Fruit fly (Drosophila melanogaster) whole organism, embryonic: Measurements from ENCODE around the gene zuc.

ENCODE experiments used
- CG10431 ChIP-seq: fragments of 200-800 bp; sonication (Bioruptor generic); optimal IDR thresholded peaks from 3 replicates; lab custom pipeline; 2018; ENCODE audit warnings: missing biosample characterization, mild to moderate bottlenecking, missing genetic modification characterization
- CG10462 ChIP-seq: fragments of 200-800 bp; sonication (Bioruptor generic); optimal IDR thresholded peaks from 2 replicates; lab custom pipeline; 2016; ENCODE audit warnings: missing biosample characterization, missing genetic modification characterization
- CG13123 ChIP-seq: fragments of 200-800 bp; sonication (Bioruptor generic); optimal IDR thresholded peaks from 2 replicates; lab custom pipeline; 2016; ENCODE audit warnings: missing biosample characterization, missing genetic modification characterization
- CG14667 ChIP-seq: fragments of 200-800 bp; sonication (Bioruptor generic); IDR thresholded peaks from 2 replicates; pipeline ENCODE4 v1.3.6; 2022; ENCODE audit warnings: missing biosample characterization, missing genetic modification characterization
- CG1529 ChIP-seq: fragments of 200-800 bp; sonication (Bioruptor generic); optimal IDR thresholded peaks from 3 replicates; lab custom pipeline; 2018; ENCODE audit warnings: missing biosample characterization, missing genetic modification characterization
- CG17328 ChIP-seq: fragments of 200-800 bp; sonication (Bioruptor generic); IDR thresholded peaks from 2 replicates; pipeline ENCODE4 v1.3.6; 2022; ENCODE audit warnings: missing biosample characterization, missing genetic modification characterization
- CG3726 ChIP-seq: fragments of 200-800 bp; sonication (Bioruptor generic); IDR thresholded peaks from 3 replicates; pipeline ENCODE4, ENCODE4 v1.3.6; 2022; ENCODE audit warnings: missing biosample characterization, missing genetic modification characterization
- CG4854 ChIP-seq: fragments of 200-800 bp; sonication (Bioruptor generic); optimal IDR thresholded peaks from 2 replicates; lab custom pipeline; 2016; ENCODE audit warnings: missing biosample characterization, missing genetic modification characterization, inconsistent platforms
- CG6272 ChIP-seq: fragments of 200-800 bp; sonication (Bioruptor generic); IDR thresholded peaks from 2 replicates; pipeline ENCODE4 v1.3.6; 2022; ENCODE audit warnings: missing biosample characterization, missing genetic modification characterization
- CG7357 ChIP-seq: fragments of 200-800 bp; sonication (Bioruptor generic); IDR thresholded peaks from 3 replicates; pipeline ENCODE4 v1.3.6; 2022; ENCODE audit warnings: missing biosample characterization, missing genetic modification characterization
- CG8290 ChIP-seq, 3 experiments: fragments of 200-800 bp; sonication (Bioruptor generic); optimal IDR thresholded peaks; 2 replicates each; lab custom pipeline; 2016 to 2019; ENCODE audit warnings: missing biosample characterization in 3 of 3, missing genetic modification characterization in 3 of 3, mild to moderate bottlenecking in 2 of 3, moderate library complexity in 1 of 3
- CG8359 ChIP-seq: fragments of 200-800 bp; sonication (Bioruptor generic); optimal IDR thresholded peaks from 2 replicates; lab custom pipeline; 2017; ENCODE audit warnings: missing biosample characterization, mild to moderate bottlenecking, missing genetic modification characterization, borderline replicate concordance
- D ChIP-seq, 2 experiments: fragments of 200-800 bp in 1 of 2; fragments of >200 bp in 1 of 2; sonication (Bioruptor generic) in 1 of 2; optimal IDR thresholded peaks; 2 replicates in 1 of 2; 3 replicates in 1 of 2; lab custom pipeline; 2017; ENCODE audit warnings: mild to moderate bottlenecking in 1 of 2, missing biosample characterization in 1 of 2, missing genetic modification characterization in 1 of 2, missing genetic modification reagents in 1 of 2
- E2f2 ChIP-seq: fragments of 200-800 bp; sonication (Bioruptor generic); IDR thresholded peaks from 2 replicates; pipeline ENCODE4 v1.3.6; 2022; ENCODE audit warnings: missing biosample characterization, missing genetic modification characterization
- Ets65A ChIP-seq: fragments of 200-800 bp; sonication (Bioruptor generic); peaks from one replicate; lab custom pipeline; 2016; ENCODE audit warnings: missing biosample characterization, missing genetic modification characterization
- Hr51 ChIP-seq, 2 experiments: fragments of 200-800 bp; sonication (Bioruptor generic); optimal IDR thresholded peaks; 2 replicates in 1 of 2; 3 replicates in 1 of 2; lab custom pipeline; 2016 to 2018; ENCODE audit warnings: missing biosample characterization in 2 of 2, missing genetic modification characterization in 2 of 2, mild to moderate bottlenecking in 1 of 2, moderate library complexity in 1 of 2
- Kr ChIP-seq: fragments of 200-800 bp; sonication (Bioruptor generic); optimal IDR thresholded peaks from 2 replicates; lab custom pipeline; 2017; ENCODE audit warnings: missing biosample characterization, mild to moderate bottlenecking, missing genetic modification characterization
- Mes4 ChIP-seq: fragments of 200-800 bp; sonication (Bioruptor generic); optimal IDR thresholded peaks from 2 replicates; lab custom pipeline; 2016; ENCODE audit warnings: missing biosample characterization, missing genetic modification characterization
- NC2β ChIP-seq: fragments of 200-800 bp; sonication (Bioruptor generic); optimal IDR thresholded peaks from 2 replicates; lab custom pipeline; 2016; ENCODE audit warnings: missing biosample characterization, missing genetic modification characterization
- NFAT ChIP-seq: fragments of 200-800 bp; sonication (Bioruptor generic); IDR thresholded peaks from 2 replicates; pipeline ENCODE4 v1.3.6; 2022; ENCODE audit warnings: missing biosample characterization, missing genetic modification characterization
- Nf-YA ChIP-seq: fragments of 200-800 bp; sonication (Bioruptor generic); IDR thresholded peaks from 2 replicates; pipeline ENCODE4 v1.3.6; 2022; ENCODE audit warnings: missing biosample characterization, missing genetic modification characterization
- Oaz ChIP-seq: fragments of 200-800 bp; sonication (Bioruptor generic); IDR thresholded peaks from 2 replicates; pipeline ENCODE4 v1.3.6; 2022; ENCODE audit warnings: missing biosample characterization, missing genetic modification characterization
- Trl ChIP-seq, 3 experiments: fragments of >200 bp in 2 of 3; fragments of 200-800 bp in 1 of 3; sonication (Bioruptor generic) in 1 of 3; optimal IDR thresholded peaks; 2 replicates in 1 of 3; 3 replicates in 2 of 3; lab custom pipeline; 2016 to 2017; ENCODE audit warnings: missing biosample characterization in 1 of 3, missing genetic modification characterization in 1 of 3
- Vsx1 ChIP-seq: fragments of 200-800 bp; sonication (Bioruptor generic); optimal IDR thresholded peaks from 2 replicates; lab custom pipeline; 2017; ENCODE audit warnings: missing biosample characterization, mild to moderate bottlenecking, missing genetic modification characterization, missing genetic modification reagents
- Xrp1 ChIP-seq: fragments of 200-800 bp; sonication (Bioruptor generic); IDR thresholded peaks from 2 replicates; pipeline ENCODE4 v1.3.6; 2022; ENCODE audit warnings: missing biosample characterization, missing genetic modification characterization
- YL-1 ChIP-seq: fragments of 200-800 bp; sonication (Bioruptor generic); optimal IDR thresholded peaks from 3 replicates; lab custom pipeline; 2017; ENCODE audit warnings: missing biosample characterization, mild to moderate bottlenecking, missing genetic modification characterization
- br ChIP-seq: fragments of >200 bp; optimal IDR thresholded peaks from 2 replicates; lab custom pipeline; 2017
- bsh ChIP-seq, 2 experiments: fragments of 200-800 bp; sonication (Bioruptor generic); optimal IDR thresholded peaks; 2 replicates each; lab custom pipeline; 2017 to 2018; ENCODE audit warnings: mild to moderate bottlenecking in 2 of 2, missing biosample characterization in 2 of 2, missing genetic modification characterization in 2 of 2, moderate library complexity in 1 of 2
- croc ChIP-seq: fragments of 200-800 bp; sonication (Bioruptor generic); conservative IDR thresholded peaks from 3 replicates; pipeline ENCODE4 v1.3.6; 2022; ENCODE audit warnings: missing biosample characterization, missing genetic modification characterization
- dmrt99B ChIP-seq: fragments of 200-800 bp; sonication (Bioruptor generic); optimal IDR thresholded peaks from 2 replicates; lab custom pipeline; 2018; ENCODE audit warnings: missing biosample characterization, mild to moderate bottlenecking, missing genetic modification characterization, moderate library complexity
- ems ChIP-seq: fragments of 200-800 bp; sonication (Bioruptor generic); optimal IDR thresholded peaks from 3 replicates; lab custom pipeline; 2016; ENCODE audit warnings: missing biosample characterization, missing genetic modification characterization
- gfzf ChIP-seq: fragments of 200-800 bp; sonication (Bioruptor generic); optimal IDR thresholded peaks from 2 replicates; lab custom pipeline; 2016; ENCODE audit warnings: missing biosample characterization, mild to moderate bottlenecking, missing genetic modification characterization, moderate library complexity
- gro ChIP-seq: fragments of 200-800 bp; sonication (Bioruptor generic); optimal IDR thresholded peaks from 2 replicates; lab custom pipeline; 2016; ENCODE audit warnings: missing biosample characterization, missing genetic modification characterization
- insv ChIP-seq, 2 experiments: fragments of 200-800 bp; sonication (Bioruptor generic); optimal IDR thresholded peaks; 3 replicates each; lab custom pipeline; 2016 to 2018; ENCODE audit warnings: missing biosample characterization in 2 of 2, missing genetic modification characterization in 2 of 2
- kah ChIP-seq: fragments of 200-800 bp; sonication (Bioruptor generic); optimal IDR thresholded peaks from 2 replicates; lab custom pipeline; 2018; ENCODE audit warnings: missing biosample characterization, mild to moderate bottlenecking, missing genetic modification characterization
- kni ChIP-seq: fragments of 200-800 bp; sonication (Bioruptor generic); optimal IDR thresholded peaks from 3 replicates; lab custom pipeline; 2017; ENCODE audit warnings: mild to moderate bottlenecking, missing biosample characterization, missing genetic modification reagents, missing genetic modification characterization
- otp ChIP-seq: fragments of 200-800 bp; sonication (Bioruptor generic); IDR thresholded peaks from 3 replicates; pipeline ENCODE4, ENCODE4 v1.3.6; 2022; ENCODE audit warnings: missing biosample characterization, missing genetic modification characterization
- p53 ChIP-seq: fragments of 200-800 bp; sonication (Bioruptor generic); optimal IDR thresholded peaks from 2 replicates; lab custom pipeline; 2016; ENCODE audit warnings: missing biosample characterization, missing genetic modification characterization
- pnt ChIP-seq: fragments of 200-800 bp; sonication (Bioruptor generic); optimal IDR thresholded peaks from 3 replicates; lab custom pipeline; 2016; ENCODE audit warnings: missing biosample characterization, missing genetic modification characterization
- psq ChIP-seq: fragments of 200-800 bp; sonication (Bioruptor generic); optimal IDR thresholded peaks from 2 replicates; lab custom pipeline; 2017; ENCODE audit warnings: missing biosample characterization, missing genetic modification characterization
- pzg ChIP-seq: fragments of 200-800 bp; sonication (Bioruptor generic); optimal IDR thresholded peaks from 3 replicates; lab custom pipeline; 2018; ENCODE audit warnings: missing biosample characterization, mild to moderate bottlenecking, missing genetic modification characterization, moderate library complexity
- sc ChIP-seq, 3 experiments: fragments of >200 bp in 2 of 3; fragments of 200-800 bp in 1 of 3; sonication (Bioruptor generic) in 1 of 3; optimal IDR thresholded peaks; 2 replicates in 2 of 3; 3 replicates in 1 of 3; lab custom pipeline; 2017; ENCODE audit warnings: mild to moderate bottlenecking in 1 of 3, missing biosample characterization in 1 of 3, missing genetic modification characterization in 1 of 3, missing genetic modification reagents in 1 of 3
- sens ChIP-seq: fragments of 200-800 bp; sonication (Bioruptor generic); peaks from one replicate; lab custom pipeline; 2016; ENCODE audit warnings: missing biosample characterization, missing genetic modification characterization
- seq ChIP-seq: fragments of 200-800 bp; sonication (Bioruptor generic); IDR thresholded peaks from 2 replicates; pipeline ENCODE4 v1.3.6; 2022; ENCODE audit warnings: missing biosample characterization, missing genetic modification characterization
- sob ChIP-seq: fragments of 200-800 bp; sonication (Bioruptor generic); IDR thresholded peaks from 2 replicates; pipeline ENCODE4 v1.3.6; 2022; ENCODE audit warnings: missing biosample characterization, missing genetic modification characterization
- stwl ChIP-seq: fragments of 200-800 bp; sonication (Bioruptor generic); optimal IDR thresholded peaks from 3 replicates; lab custom pipeline; 2018; ENCODE audit warnings: missing biosample characterization, mild to moderate bottlenecking, missing genetic modification characterization, moderate library complexity
- tio ChIP-seq: fragments of 200-800 bp; sonication (Bioruptor generic); optimal IDR thresholded peaks from 2 replicates; lab custom pipeline; 2017; ENCODE audit warnings: missing biosample characterization, missing genetic modification characterization, inconsistent platforms
- tll ChIP-seq, 2 experiments: fragments of 200-800 bp in 1 of 2; fragments of >200 bp in 1 of 2; sonication (Bioruptor generic) in 1 of 2; optimal IDR thresholded peaks; 2 replicates each; lab custom pipeline; 2017 to 2019; ENCODE audit warnings: missing biosample characterization in 2 of 2, missing genetic modification characterization in 2 of 2, mild to moderate bottlenecking in 1 of 2, moderate library complexity in 1 of 2

The zuc gene

DNA sequence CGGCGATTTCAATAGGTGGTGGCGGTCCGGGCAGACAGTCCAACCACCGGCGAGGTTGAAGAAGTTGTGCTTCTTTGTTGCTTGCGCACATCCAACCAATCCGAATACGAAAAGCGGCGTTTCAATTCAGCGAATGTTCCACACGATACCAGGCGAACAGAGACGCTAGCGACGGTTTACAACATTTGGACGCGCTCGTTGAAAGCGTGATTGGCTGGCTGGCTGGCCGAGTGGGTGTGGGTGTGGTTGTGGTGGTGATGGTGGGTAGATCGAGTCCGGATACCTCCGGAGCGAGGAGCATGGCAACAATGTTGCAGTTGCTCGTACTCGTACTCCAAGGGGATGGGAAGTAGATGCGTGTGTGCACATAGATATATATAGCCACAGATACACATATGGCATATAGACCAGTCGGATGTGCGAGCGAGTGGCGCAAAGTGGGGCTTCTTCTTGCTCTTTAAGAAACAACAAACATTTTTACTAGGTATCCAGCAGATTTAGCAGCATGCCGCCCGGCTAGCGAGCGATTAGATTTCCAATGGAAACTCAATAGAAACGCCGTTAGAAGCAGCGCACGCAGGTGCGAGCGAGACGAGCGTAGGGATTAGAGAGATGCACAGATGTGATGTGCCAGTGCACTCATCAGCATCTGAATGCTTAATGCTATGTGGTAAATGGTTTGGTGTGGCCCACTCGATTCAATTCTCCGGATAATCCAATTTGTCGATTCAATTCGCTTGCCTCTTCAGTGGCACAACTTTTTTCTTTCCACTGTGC is 20.6 kb upstream of the zuc start (continued):
- TF ChIP-seq CG14667 (GFP tag; lab: Robert Waterston, UW) (no peak), insv (GFP tag; optimal IDR thresholded peaks at IDR 0.05; lab: Kevin White, UChicago) (no peak), stwl (tag; lab: Kevin White, UChicago) (peak; percentile 7), pzg (GFP tag; lab: Kevin White, UChicago) (peak; percentile 5), sc (optimal IDR thresholded peaks at IDR 0.05; lab: Kevin White, UChicago) (no peak), sc (GFP tag; optimal IDR thresholded peaks at IDR 0.05; lab: Kevin White, UChicago) (peak; percentile 33), Mes4 (GFP tag; lab: Kevin White, UChicago) (no peak), NC2β (GFP tag; lab: Kevin White, UChicago) (no peak), CG10431 (GFP tag; lab: Kevin White, UChicago) (peak; percentile 19), croc (GFP tag; lab: Robert Waterston, UW) (no peak), CG3726 (no peak), E2f2 (no peak), br (no peak), NFAT (GFP tag; lab: Robert Waterston, UW) (no peak), CG17328 (GFP tag; lab: Robert Waterston, UW) (no peak), D (optimal IDR thresholded peaks at IDR 0.05; lab: Kevin White, UChicago) (peak; percentile 91), D (GFP tag; optimal IDR thresholded peaks at IDR 0.05; lab: Kevin White, UChicago) (peak; percentile 8), bsh (GFP tag; optimal IDR thresholded peaks at IDR 0.05; lab: Kevin White, UChicago) (peak in 1 of 2 experiments; percentile 42), Nf-YA (GFP tag; lab: Robert Waterston, UW) (no peak), kni (GFP tag; lab: Kevin White, UChicago) (peak; percentile 100), CG6272 (no peak), tll (GFP tag; optimal IDR thresholded peaks at IDR 0.05; lab: Kevin White, UChicago) (peak in 1 of 2 experiments; percentile 37), ems (GFP tag; lab: Kevin White, UChicago) (no peak), p53 (GFP tag; lab: Kevin White, UChicago) (no peak), CG13123 (GFP tag; lab: Kevin White, UChicago) (no peak), otp (GFP tag; lab: Robert Waterston, UW) (no peak), pnt (GFP tag; lab: Kevin White, UChicago) (no peak), sens (GFP tag; lab: Kevin White, UChicago) (peak; percentile 84), tio (no peak), YL-1 (GFP tag; lab: Kevin White, UChicago) (no peak), seq (GFP tag; lab: Robert Waterston, UW) (no peak), dmrt99B (tag; lab: Kevin White, UChicago) (peak; percentile 55), kah (GFP tag; lab: Kevin White, UChicago) (peak; percentile 85), CG4854 (GFP tag; lab: Kevin White, UChicago) (no peak), CG7357 (GFP tag; lab: Robert Waterston, UW) (no peak), CG10462 (GFP tag; lab: Kevin White, UChicago) (no peak), gro (GFP tag; lab: Kevin White, UChicago) (peak; percentile 53), Trl (optimal IDR thresholded peaks at IDR 0.05; lab: Kevin White, UChicago) (peak; percentile 6 to 48), Trl (GFP tag; optimal IDR thresholded peaks at IDR 0.05; lab: Kevin White, UChicago) (peak; percentile 6), Kr (GFP tag; lab: Kevin White, UChicago) (peak; percentile 13), Ets65A (GFP tag; lab: Kevin White, UChicago) (no peak), Vsx1 (GFP tag; lab: Kevin White, UChicago) (peak; percentile 43), gfzf (no peak), Hr51 (GFP tag; optimal IDR thresholded peaks at IDR 0.05; lab: Kevin White, UChicago) (peak in 1 of 2 experiments; percentile 44), CG1529 (GFP tag; lab: Kevin White, UChicago) (peak; percentile 23), sob (GFP tag; lab: Robert Waterston, UW) (no peak), psq (GFP tag; lab: Kevin White, UChicago) (no peak), CG8290 (GFP tag; optimal IDR thresholded peaks at IDR 0.05; lab: Kevin White, UChicago) (no peak), CG8290 (tag; optimal IDR thresholded peaks at IDR 0.05; lab: Kevin White, UChicago) (peak; percentile 20 to 77), Oaz (GFP tag; lab: Robert Waterston, UW) (no peak), Xrp1 (GFP tag; lab: Robert Waterston, UW) (no peak), CG8359 (GFP tag; lab: Kevin White, UChicago) (peak; percentile 34)
